Worm (Caenorhabditis elegans) whole organism, L4/young adult: ENCODE results near the gene ZK1321.4.

Experiments used
- W03F9.2 ChIP-seq: fragments of 150-350 bp; optimal IDR thresholded peaks from 2 replicates; lab custom pipeline; 2014; ENCODE audit warnings: missing biosample characterization, missing genetic modification characterization
- him-1 ChIP-seq: sonication (generic microtip); optimal IDR thresholded peaks from 2 replicates; lab custom pipeline; 2016; ENCODE audit warnings: missing genotype, missing genetic modification reagents, missing genetic modification characterization, missing compliant biosample characterization

- no peak for TF ChIP-seq W03F9.2 (tag; lab: Kevin White, UChicago)
- TF ChIP-seq him-1: no peak
These were observed 26.5 kb upstream of the ZK1321.4 start, which contains the start of gene cyp-13A5 for ce11 chrII:9800251-9800650.
